Fruit fly (Drosophila melanogaster) whole organism, wandering third instar larva: ENCODE results near the gene Pk34A.

Experiments
- Hr78 ChIP-seq: fragments of >200 bp; optimal IDR thresholded peaks from 2 replicates; lab custom pipeline; 2017; ENCODE audit warnings: missing biosample characterization, missing genetic modification characterization
- N ChIP-seq: fragments of >200 bp; optimal IDR thresholded peaks from 2 replicates; lab custom pipeline; 2018; ENCODE audit warnings: missing biosample characterization, missing external identifiers, missing genetic modification characterization
- OdsH ChIP-seq: fragments of 200-800 bp; sonication (Bioruptor generic); optimal IDR thresholded peaks from 2 replicates; lab custom pipeline; 2016; ENCODE audit warnings: missing biosample characterization, mild to moderate bottlenecking, missing genetic modification characterization
- ey ChIP-seq: fragments of 200-800 bp; sonication (Bioruptor generic); optimal IDR thresholded peaks from 2 replicates; lab custom pipeline; 2016; ENCODE audit warnings: missing biosample characterization, missing genetic modification characterization
- h ChIP-seq: fragments of 200-800 bp; sonication (Bioruptor generic); optimal IDR thresholded peaks from 3 replicates; lab custom pipeline; 2016; ENCODE audit warnings: missing biosample characterization, mild to moderate bottlenecking, missing genetic modification characterization

dm6 chr2L:13179095-13179494, 20.5 kb downstream of the Pk34A start, which contains the start of gene Alg7:
- TF ChIP-seq ey (no peak), Hr78 (GFP tag; lab: Kevin White, UChicago) (no peak), h (GFP tag; lab: Kevin White, UChicago) (no peak), N (GFP tag; lab: Kevin White, UChicago) (no peak), OdsH (GFP tag; lab: Kevin White, UChicago) (no peak)
